Worm (Caenorhabditis elegans) whole organism, L3 larva: Measurements from ENCODE around the gene irld-29.

ENCODE experiments used
- ceh-16 ChIP-seq: sonication (generic microtip); optimal IDR thresholded peaks from 2 replicates; lab custom pipeline; 2017; ENCODE audit warnings: missing biosample characterization, missing genetic modification characterization
- ceh-82 ChIP-seq: fragments of 150-350 bp; optimal IDR thresholded peaks from 2 replicates; lab custom pipeline; 2014; ENCODE audit warnings: missing biosample characterization, missing genetic modification characterization
- egl-27 ChIP-seq: sonication (generic microtip); optimal IDR thresholded peaks from 4 replicates; lab custom pipeline; 2017; ENCODE audit warnings: missing biosample characterization, missing genetic modification reagents, missing genetic modification characterization
- fkh-10 ChIP-seq: sonication (generic microtip); optimal IDR thresholded peaks from 2 replicates; lab custom pipeline; 2017; ENCODE audit warnings: missing biosample characterization, missing genetic modification reagents, missing genetic modification characterization
- fos-1 ChIP-seq: fragments of 150-350 bp; optimal IDR thresholded peaks from 2 replicates; lab custom pipeline; 2014; ENCODE audit warnings: missing biosample characterization, missing genetic modification characterization
- mdl-1 ChIP-seq: fragments of 150-350 bp; optimal IDR thresholded peaks from 2 replicates; lab custom pipeline; 2014; ENCODE audit warnings: missing biosample characterization, missing genetic modification characterization
- mml-1 ChIP-seq: fragments of 150-350 bp; sonication (generic microtip); optimal IDR thresholded peaks from 3 replicates; lab custom pipeline; 2014; ENCODE audit warnings: missing biosample characterization, missing genetic modification characterization
- nhr-25 ChIP-seq: sonication (generic microtip); optimal IDR thresholded peaks from 2 replicates; lab custom pipeline; 2017; ENCODE audit warnings: missing biosample characterization, missing genetic modification characterization
- nhr-67 ChIP-seq: fragments of 150-350 bp; optimal IDR thresholded peaks from 2 replicates; lab custom pipeline; 2014; ENCODE audit warnings: missing biosample characterization, missing genetic modification characterization
- nhr-76 ChIP-seq: fragments of 150-350 bp; sonication (generic microtip); optimal IDR thresholded peaks from 5 replicates; lab custom pipeline; 2014; ENCODE audit warnings: missing biosample characterization, missing genetic modification characterization
- snpc-4 ChIP-seq: fragments of 150-350 bp; optimal IDR thresholded peaks from 2 replicates; lab custom pipeline; 2014; ENCODE audit warnings: missing biosample characterization, missing genetic modification characterization
- zag-1 ChIP-seq: fragments of 150-350 bp; optimal IDR thresholded peaks from 2 replicates; lab custom pipeline; 2014; ENCODE audit warnings: missing biosample characterization, missing genetic modification characterization

DNA sequence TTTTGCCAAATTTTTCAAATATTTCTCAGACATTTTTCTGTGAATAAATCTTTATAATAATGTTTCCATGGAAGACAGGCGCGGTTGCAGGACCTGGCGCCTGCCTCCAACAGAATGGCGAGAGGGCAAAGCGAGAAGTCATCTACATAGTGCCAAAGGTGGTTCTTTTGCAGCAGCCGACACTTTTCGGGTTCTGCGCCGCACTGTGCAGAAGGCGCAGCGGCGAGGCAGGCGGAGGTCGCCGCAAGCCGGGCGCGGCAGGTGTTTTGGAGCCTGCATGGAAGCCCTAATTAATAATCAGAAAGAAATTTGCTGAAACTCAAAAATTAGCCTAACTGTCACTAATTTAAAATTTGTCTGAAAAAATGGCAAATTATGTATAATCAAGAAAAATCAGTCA, 5.1 kb upstream of the irld-29 start:
- TF ChIP-seq nhr-67 (tag; lab: Kevin White, UChicago) (no peak), egl-27 (tag; lab: Kevin White, UChicago) (no peak), ceh-16 (no peak), snpc-4 (tag; lab: Kevin White, UChicago) (no peak), zag-1 (tag; lab: Kevin White, UChicago) (no peak), fkh-10 (no peak), nhr-25 (tag; lab: Kevin White, UChicago) (no peak), ceh-82 (tag; lab: Kevin White, UChicago) (no peak), mdl-1 (tag; lab: Kevin White, UChicago) (no peak), mml-1 (tag; lab: Kevin White, UChicago) (no peak), fos-1 (no peak), nhr-76 (no peak)
